Fruit fly (Drosophila melanogaster) Kc167 (cell line): Measurements from ENCODE around the gene hiw.

ENCODE experiments used
- Myc ChIP-seq: fragments of >200 bp; optimal IDR thresholded peaks from 2 replicates; lab custom pipeline; 2017; ENCODE audit warnings: missing external identifiers
- h ChIP-seq: fragments of >200 bp; optimal IDR thresholded peaks from 3 replicates; lab custom pipeline; 2018; ENCODE audit warnings: missing external identifiers
- insv ChIP-seq: fragments of >200 bp; optimal IDR thresholded peaks from 3 replicates; lab custom pipeline; 2018; ENCODE audit warnings: missing external identifiers
- psq ChIP-seq: fragments of >200 bp; optimal IDR thresholded peaks from 2 replicates; lab custom pipeline; 2017; ENCODE audit warnings: missing external identifiers
- ttk ChIP-seq: sonication (Bioruptor generic); optimal IDR thresholded peaks from 2 replicates; lab custom pipeline; 2017; ENCODE audit warnings: missing external identifiers

DNA sequence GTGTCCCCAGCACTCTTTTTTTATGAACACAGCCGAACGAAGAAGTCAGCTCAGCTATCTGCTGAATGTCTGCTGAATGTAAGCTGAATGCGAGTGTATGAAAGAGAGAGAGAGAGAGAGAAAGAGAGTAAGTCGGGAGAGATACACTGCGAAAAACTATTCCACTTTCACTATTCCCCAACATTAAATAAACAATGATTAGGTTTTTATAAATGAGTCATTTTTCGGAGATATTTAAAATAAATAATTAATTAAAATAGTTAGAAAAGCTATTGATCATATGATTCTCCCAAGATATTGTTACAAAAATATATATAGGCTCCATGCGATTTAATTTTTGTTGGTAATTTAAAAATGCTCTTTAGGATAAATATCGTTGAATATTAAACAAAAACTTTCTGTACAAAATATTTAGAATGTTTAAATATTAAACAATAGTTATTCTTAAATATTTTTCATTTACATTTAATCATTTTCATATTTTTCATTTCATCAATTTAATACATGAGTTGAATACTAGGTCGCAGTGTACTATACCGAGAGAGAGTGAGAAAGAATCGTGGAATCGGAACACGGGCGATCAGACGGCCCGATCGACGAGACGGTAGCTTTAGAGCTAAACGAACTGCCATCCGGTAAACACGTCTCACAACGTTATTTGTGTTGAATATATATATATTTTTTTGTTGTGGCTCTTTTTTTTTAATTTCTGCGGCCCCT, 39.2 kb downstream of the hiw start, which contains the start of gene be:
- TF ChIP-seq psq (lab: Kevin White, UChicago) (no peak), Myc (lab: Kevin White, UChicago) (no peak), h (lab: Kevin White, UChicago) (no peak), insv (lab: Kevin White, UChicago) (no peak), ttk (lab: Kevin White, UChicago) (no peak)
